Worm (Caenorhabditis elegans) whole organism, young adult: ENCODE data around the gene W02H5.2.

Experiments
- B0019.2 ChIP-seq: fragments of 200-800 bp; sonication (Bioruptor generic); conservative IDR thresholded peaks from 2 replicates; pipeline ENCODE4 v1.3.6; 2022; ENCODE audit warnings: missing genetic modification reagents, missing genetic modification characterization, missing compliant biosample characterization
- B0035.1 ChIP-seq: sonication (generic microtip); optimal IDR thresholded peaks from 2 replicates; lab custom pipeline; 2016; ENCODE audit warnings: missing genetic modification characterization, mild to moderate bottlenecking, missing compliant biosample characterization, missing genotype, missing genetic modification reagents
- B0336.3 ChIP-seq: fragments of 200-800 bp; sonication (Bioruptor generic); IDR thresholded peaks from 2 replicates; pipeline ENCODE4 v1.3.6; 2022; ENCODE audit warnings: missing genetic modification characterization, missing compliant biosample characterization
- F10E7.11 ChIP-seq: sonication (generic microtip); optimal IDR thresholded peaks from 2 replicates; lab custom pipeline; 2017; ENCODE audit warnings: mild to moderate bottlenecking, missing genetic modification characterization, moderate library complexity, missing compliant biosample characterization
- F37B4.10 ChIP-seq: fragments of 200-800 bp; sonication (Bioruptor generic); IDR thresholded peaks from 2 replicates; pipeline ENCODE4 v1.3.6; 2022; ENCODE audit warnings: missing genetic modification characterization, missing compliant biosample characterization
- F52B5.7 ChIP-seq: sonication (generic microtip); optimal IDR thresholded peaks from 2 replicates; lab custom pipeline; 2016; ENCODE audit warnings: mild to moderate bottlenecking, missing genetic modification characterization, missing compliant biosample characterization
- K11D2.4 ChIP-seq: fragments of 200-800 bp; sonication (Bioruptor generic); IDR thresholded peaks from 2 replicates; pipeline ENCODE4 v1.3.6; 2022; ENCODE audit warnings: missing genetic modification reagents, missing genetic modification characterization, missing compliant biosample characterization
- Y53F4B.3 ChIP-seq: fragments of 200-800 bp; sonication (Bioruptor generic); IDR thresholded peaks from 2 replicates; pipeline ENCODE4 v1.3.6; 2022; ENCODE audit warnings: missing genetic modification reagents, missing genetic modification characterization, missing compliant biosample characterization
- Y67H2A.10 ChIP-seq: fragments of 200-800 bp; sonication (Bioruptor generic); conservative IDR thresholded peaks from 2 replicates; pipeline ENCODE4 v1.3.6; 2022; ENCODE audit warnings: missing genetic modification reagents, missing genetic modification characterization, missing compliant biosample characterization
- ama-1 ChIP-seq, 3 experiments: fragments of 150-350 bp in 1 of 3; sonication (generic microtip) in 2 of 3; optimal IDR thresholded peaks; 2 replicates each; lab custom pipeline; 2014 to 2018; ENCODE audit warnings: missing biosample characterization in 2 of 3, missing genetic modification characterization in 2 of 3, missing genetic modification reagents in 2 of 3
- aptf-2 ChIP-seq: fragments of 200-800 bp; sonication (Bioruptor generic); conservative IDR thresholded peaks from 2 replicates; pipeline ENCODE4 v1.3.6; 2022; ENCODE audit warnings: missing genetic modification reagents, missing genetic modification characterization, missing compliant biosample characterization
- athp-1 ChIP-seq: sonication (generic microtip); optimal IDR thresholded peaks from 2 replicates; lab custom pipeline; 2017; ENCODE audit warnings: mild to moderate bottlenecking, missing genetic modification characterization, missing compliant biosample characterization
- attf-3 ChIP-seq: fragments of 200-800 bp; sonication (Bioruptor generic); conservative IDR thresholded peaks from 2 replicates; pipeline ENCODE4 v1.3.6; 2022; ENCODE audit warnings: missing genetic modification reagents, missing genetic modification characterization, missing compliant biosample characterization
- attf-5 ChIP-seq: fragments of 200-800 bp; sonication (Bioruptor generic); optimal IDR thresholded peaks from 2 replicates; lab custom pipeline; 2018; ENCODE audit warnings: mild to moderate bottlenecking, missing genetic modification characterization, missing compliant biosample characterization
- ccch-3 ChIP-seq: fragments of 200-800 bp; sonication (Bioruptor generic); optimal IDR thresholded peaks from 2 replicates; lab custom pipeline; 2018; ENCODE audit warnings: mild to moderate bottlenecking, missing genetic modification characterization, missing compliant biosample characterization
- cebp-2 ChIP-seq: fragments of 200-800 bp; sonication (Bioruptor generic); IDR thresholded peaks from 2 replicates; pipeline ENCODE4 v1.3.6; 2022; ENCODE audit warnings: missing genetic modification characterization, missing compliant biosample characterization
- dpff-1 ChIP-seq: sonication (generic microtip); optimal IDR thresholded peaks from 2 replicates; lab custom pipeline; 2017; ENCODE audit warnings: mild to moderate bottlenecking, missing genetic modification characterization, missing compliant biosample characterization
- egl-18 ChIP-seq: fragments of 200-800 bp; sonication (Bioruptor generic); IDR thresholded peaks from 2 replicates; pipeline ENCODE4 v1.3.6; 2022; ENCODE audit warnings: missing genetic modification reagents, missing genetic modification characterization, missing compliant biosample characterization
- ets-4 ChIP-seq: fragments of 200-800 bp; sonication (Bioruptor generic); optimal IDR thresholded peaks from 2 replicates; lab custom pipeline; 2018; ENCODE audit warnings: mild to moderate bottlenecking, missing genetic modification characterization, missing compliant biosample characterization
- gei-17 ChIP-seq: fragments of 200-800 bp; sonication (Bioruptor generic); optimal IDR thresholded peaks from 2 replicates; lab custom pipeline; 2018; ENCODE audit warnings: mild to moderate bottlenecking, missing genetic modification characterization, missing compliant biosample characterization
- hlh-26 ChIP-seq: fragments of 200-800 bp; sonication (Bioruptor generic); conservative IDR thresholded peaks from 2 replicates; pipeline ENCODE4 v1.3.6; 2022; ENCODE audit warnings: missing genetic modification reagents, missing genetic modification characterization, missing compliant biosample characterization
- lsl-1 ChIP-seq: fragments of 200-800 bp; sonication (Bioruptor generic); optimal IDR thresholded peaks from 2 replicates; lab custom pipeline; 2018; ENCODE audit warnings: mild to moderate bottlenecking, missing genetic modification characterization, moderate library complexity, missing compliant biosample characterization
- madf-6 ChIP-seq: fragments of 200-800 bp; sonication (Bioruptor generic); IDR thresholded peaks from 2 replicates; pipeline ENCODE4 v1.3.6; 2022; ENCODE audit warnings: missing genetic modification reagents, missing genetic modification characterization, missing compliant biosample characterization
- madf-8 ChIP-seq: fragments of 200-800 bp; sonication (Bioruptor generic); conservative IDR thresholded peaks from 2 replicates; pipeline ENCODE4 v1.3.6; 2022; ENCODE audit warnings: missing genetic modification reagents, missing genetic modification characterization, missing compliant biosample characterization
- mcd-1 ChIP-seq: fragments of 200-800 bp; sonication (Bioruptor generic); IDR thresholded peaks from 2 replicates; pipeline ENCODE4 v1.3.6; 2022; ENCODE audit warnings: missing genetic modification reagents, missing genetic modification characterization, missing compliant biosample characterization
- nfya-2 ChIP-seq: fragments of 200-800 bp; sonication (Bioruptor generic); IDR thresholded peaks from 2 replicates; pipeline ENCODE4 v1.3.6; 2022; ENCODE audit warnings: missing genetic modification reagents, missing genetic modification characterization, missing compliant biosample characterization
- nhr-120 ChIP-seq: fragments of 200-800 bp; sonication (Bioruptor generic); IDR thresholded peaks from 2 replicates; pipeline ENCODE4 v1.3.6; 2022; ENCODE audit warnings: missing genetic modification characterization, missing compliant biosample characterization
- nhr-27 ChIP-seq: fragments of 200-800 bp; sonication (Bioruptor generic); optimal IDR thresholded peaks from 2 replicates; lab custom pipeline; 2018; ENCODE audit warnings: mild to moderate bottlenecking, missing genetic modification characterization, moderate library complexity, missing compliant biosample characterization
- nhr-80 ChIP-seq: sonication (generic microtip); optimal IDR thresholded peaks from 2 replicates; lab custom pipeline; 2016; ENCODE audit warnings: missing genetic modification characterization, missing compliant biosample characterization
- nhr-90 ChIP-seq: sonication (generic microtip); optimal IDR thresholded peaks from 2 replicates; lab custom pipeline; 2016; ENCODE audit warnings: missing genotype, mild to moderate bottlenecking, missing genetic modification characterization, missing compliant biosample characterization
- snpc-4 ChIP-seq, 5 experiments: fragments of 150-350 bp in 1 of 5; sonication (generic microtip) in 4 of 5; optimal IDR thresholded peaks; 2 replicates each; lab custom pipeline; 2014 to 2018; ENCODE audit warnings: missing genetic modification characterization in 5 of 5, missing biosample characterization in 3 of 5, antibody characterized with exemption in 2 of 5, mild to moderate bottlenecking in 2 of 5, missing compliant biosample characterization in 2 of 5, missing genotype in 2 of 5, moderate library complexity in 2 of 5, missing genetic modification reagents in 1 of 5
- sptf-2 ChIP-seq: fragments of 200-800 bp; sonication (Bioruptor generic); optimal IDR thresholded peaks from 2 replicates; lab custom pipeline; 2018; ENCODE audit warnings: mild to moderate bottlenecking, missing genetic modification characterization, missing compliant biosample characterization
- unc-130 ChIP-seq: sonication (generic microtip); optimal IDR thresholded peaks from 2 replicates; lab custom pipeline; 2016; ENCODE audit warnings: missing genetic modification reagents, missing genetic modification characterization, missing compliant biosample characterization
- ztf-22 ChIP-seq: fragments of 200-800 bp; sonication (Bioruptor generic); optimal IDR thresholded peaks from 2 replicates; lab custom pipeline; 2018; ENCODE audit warnings: mild to moderate bottlenecking, missing genetic modification characterization, moderate library complexity, missing compliant biosample characterization
- ztf-25 ChIP-seq: fragments of 200-800 bp; sonication (Bioruptor generic); IDR thresholded peaks from 2 replicates; pipeline ENCODE4 v1.3.6; 2022; ENCODE audit warnings: missing genetic modification reagents, missing genetic modification characterization, missing compliant biosample characterization
- ztf-3 ChIP-seq: fragments of 200-800 bp; sonication (Bioruptor generic); optimal IDR thresholded peaks from 2 replicates; lab custom pipeline; 2018; ENCODE audit warnings: mild to moderate bottlenecking, missing genetic modification characterization, missing compliant biosample characterization

The W02H5.2 gene

DNA sequence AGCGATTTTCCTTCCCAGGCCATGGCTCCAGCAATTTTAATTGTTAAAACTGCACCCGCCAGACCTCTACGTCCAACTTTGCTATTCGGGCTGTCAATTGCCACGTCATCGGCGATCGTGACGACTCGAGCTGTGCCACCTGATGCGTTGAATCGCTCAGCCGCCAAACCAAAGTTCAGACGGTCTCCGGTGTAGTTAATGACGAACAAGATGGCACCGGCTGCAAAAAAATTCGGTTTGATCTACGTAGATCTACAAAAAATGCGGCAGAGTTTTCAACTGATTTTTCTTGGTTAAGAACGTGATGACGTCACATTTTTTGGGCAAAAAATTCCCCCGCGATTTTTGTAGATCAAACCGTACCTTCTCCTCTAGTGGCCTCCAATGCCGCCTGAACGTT lies 11.8 kb downstream of the W02H5.2 start:
- TF ChIP-seq athp-1 (tag; lab: Kevin White, UChicago) (no peak), nhr-120 (no peak), Y67H2A.10 (no peak), K11D2.4 (GFP tag; lab: Robert Waterston, UW) (no peak), ztf-3 (GFP tag; lab: Kevin White, UChicago) (no peak), mcd-1 (no peak), ztf-22 (GFP tag; lab: Kevin White, UChicago) (no peak), attf-5 (GFP tag; lab: Kevin White, UChicago) (no peak), aptf-2 (no peak), ccch-3 (no peak), unc-130 (no peak), B0019.2 (GFP tag; lab: Robert Waterston, UW) (no peak), ets-4 (no peak), F37B4.10 (GFP tag; lab: Robert Waterston, UW) (no peak), gei-17 (GFP tag; lab: Kevin White, UChicago) (no peak), nhr-27 (tag; lab: Kevin White, UChicago) (no peak), ztf-25 (GFP tag; lab: Robert Waterston, UW) (no peak), F10E7.11 (tag; lab: Kevin White, UChicago) (no peak), snpc-4 (GFP tag; optimal IDR thresholded peaks at IDR 0.05; lab: Kevin White, UChicago) (no peak), snpc-4 (tag; optimal IDR thresholded peaks at IDR 0.05; lab: Kevin White, UChicago) (no peak)

DNA sequence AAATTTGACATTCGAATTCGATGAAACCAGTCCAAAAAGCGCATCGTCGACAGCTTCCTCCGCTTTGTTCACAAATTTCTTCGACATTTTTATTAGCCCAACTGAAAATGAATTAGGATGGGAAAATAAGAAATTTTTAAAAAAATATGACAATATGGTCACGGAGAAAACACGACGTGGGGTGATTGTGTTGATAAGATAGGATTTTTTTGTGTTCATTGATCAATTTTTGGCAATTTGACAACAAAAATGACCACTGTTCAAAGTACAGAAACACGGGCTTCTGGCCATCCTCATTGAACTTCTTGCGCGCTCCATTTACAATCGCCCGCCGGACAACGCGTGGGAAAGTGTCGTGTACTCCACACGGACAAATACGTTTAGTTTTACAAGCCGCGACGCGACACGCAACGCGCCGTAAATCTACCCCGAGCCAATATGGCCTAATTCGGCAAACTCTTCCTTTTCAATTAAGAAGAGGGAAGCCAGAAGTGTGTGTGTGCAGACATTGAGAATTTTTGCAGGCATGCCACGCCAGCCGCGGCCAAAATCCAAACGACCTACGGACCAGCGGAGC lies 13.5 kb downstream of the W02H5.2 start, which contains the start of the genes W02H5.8 and angl-1:
Gene W02H5.8 (minus strand): TSS at position 101 of the 577 bp plus-strand sequence.
Gene angl-1 (plus strand): TSS at position 527 of the 577 bp plus-strand sequence.
- TF ChIP-seq cebp-2 (no peak), F37B4.10 (GFP tag; lab: Robert Waterston, UW) (no peak), ztf-22 (GFP tag; lab: Kevin White, UChicago) (no peak)

DNA sequence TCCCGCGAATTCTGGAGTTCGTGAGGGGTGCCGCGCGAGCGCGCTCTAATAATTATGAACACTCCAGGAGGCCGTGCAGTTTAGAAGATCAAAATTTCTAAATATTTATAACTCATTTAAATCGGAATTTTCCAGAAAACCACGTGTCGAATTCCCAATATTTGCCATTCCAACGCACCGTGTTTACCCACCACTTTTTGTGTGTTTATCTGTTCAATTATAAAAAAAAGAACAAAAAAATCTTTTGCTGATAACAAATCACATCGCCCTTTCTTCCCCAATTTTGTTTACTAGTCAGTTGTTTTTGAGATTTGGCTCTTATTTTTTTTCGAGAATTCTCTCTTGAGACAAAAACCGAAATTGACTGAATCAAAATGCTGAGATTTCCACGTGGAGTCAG lies 17.0 kb downstream of the W02H5.2 start:
- TF ChIP-seq ets-4 (no peak), nhr-90 (no peak), egl-18 (GFP tag; lab: Robert Waterston, UW) (no peak), B0336.3 (GFP tag; lab: Robert Waterston, UW) (no peak), sptf-2 (GFP tag; lab: Kevin White, UChicago) (no peak), B0035.1 (tag; lab: Kevin White, UChicago) (no peak), hlh-26 (GFP tag; lab: Robert Waterston, UW) (no peak), athp-1 (tag; lab: Kevin White, UChicago) (no peak), madf-6 (GFP tag; lab: Robert Waterston, UW) (peak; percentile 46; the same call in 1 of the 2 replicates), ama-1 (optimal IDR thresholded peaks at IDR 0.05; lab: Kevin White, UChicago) (no peak), ama-1 (GFP tag; optimal IDR thresholded peaks at IDR 0.05; lab: Kevin White, UChicago) (no peak), nfya-2 (no peak), madf-8 (GFP tag; lab: Robert Waterston, UW) (0 out of 2 replicates have a peak, but pooled peaks have one; percentile 13), attf-5 (GFP tag; lab: Kevin White, UChicago) (peak; percentile 7), attf-3 (GFP tag; lab: Robert Waterston, UW) (no peak), F52B5.7 (tag; lab: Kevin White, UChicago) (no peak), Y53F4B.3 (GFP tag; lab: Robert Waterston, UW) (no peak), nhr-80 (tag; lab: Kevin White, UChicago) (peak; percentile 21), lsl-1 (GFP tag; lab: Kevin White, UChicago) (no peak), dpff-1 (tag; lab: Kevin White, UChicago) (no peak)
